Fruit fly (Drosophila melanogaster) whole organism, wandering third instar larva: ENCODE data around the gene slp2.

ENCODE experiments used
- Abd-B ChIP-seq: fragments of >200 bp; optimal IDR thresholded peaks from 2 replicates; lab custom pipeline; 2017; ENCODE audit warnings: missing biosample characterization, missing genetic modification characterization
- CG32264 ChIP-seq: fragments of 200-800 bp; sonication (Bioruptor generic); optimal IDR thresholded peaks from 2 replicates; lab custom pipeline; 2016; ENCODE audit warnings: missing biosample characterization, missing genetic modification characterization
- CG9705 ChIP-seq: fragments of 200-800 bp; sonication (Bioruptor generic); optimal IDR thresholded peaks from 2 replicates; lab custom pipeline; 2018; ENCODE audit warnings: missing biosample characterization, mild to moderate bottlenecking, missing genetic modification characterization
- CrebA ChIP-seq: fragments of 200-800 bp; sonication (Bioruptor generic); optimal IDR thresholded peaks from 2 replicates; lab custom pipeline; 2016; ENCODE audit warnings: missing biosample characterization, mild to moderate bottlenecking, missing genetic modification characterization, borderline replicate concordance
- Dfd ChIP-seq: fragments of >200 bp; optimal IDR thresholded peaks from 2 replicates; lab custom pipeline; 2017; ENCODE audit warnings: missing biosample characterization, missing genetic modification characterization
- Dif ChIP-seq: fragments of 200-275, 200-300 bp; sonication (Bioruptor generic); optimal IDR thresholded peaks from 2 replicates; lab custom pipeline; 2018; ENCODE audit warnings: missing biosample characterization, missing genetic modification characterization; ENCODE audit not compliant: partially characterized antibody
- GATAd ChIP-seq: sonication (Bioruptor generic); optimal IDR thresholded peaks from 2 replicates; lab custom pipeline; 2016; ENCODE audit warnings: missing biosample characterization, missing genetic modification characterization
- HLH106 ChIP-seq: fragments of 200-800 bp; optimal IDR thresholded peaks from 3 replicates; lab custom pipeline; 2019; ENCODE audit warnings: missing biosample characterization, mild to moderate bottlenecking, missing genetic modification characterization, moderate library complexity
- Hnf4 ChIP-seq: fragments of 200-800 bp; sonication (Bioruptor generic); optimal IDR thresholded peaks from 2 replicates; lab custom pipeline; 2016; ENCODE audit warnings: missing biosample characterization, mild to moderate bottlenecking, missing genetic modification characterization
- Hr78 ChIP-seq: fragments of >200 bp; optimal IDR thresholded peaks from 2 replicates; lab custom pipeline; 2017; ENCODE audit warnings: missing biosample characterization, missing genetic modification characterization
- Hr83 ChIP-seq: fragments of 200-300 bp; sonication (Bioruptor generic); optimal IDR thresholded peaks from 2 replicates; lab custom pipeline; 2016; ENCODE audit warnings: missing biosample characterization, mild to moderate bottlenecking, missing genetic modification characterization, moderate library complexity; ENCODE audit not compliant: poor library complexity, severe bottlenecking
- Jra ChIP-seq: sonication (Bioruptor generic); optimal IDR thresholded peaks from 2 replicates; lab custom pipeline; 2016; ENCODE audit warnings: missing biosample characterization, missing genetic modification characterization
- Mio ChIP-seq: sonication (Bioruptor generic); optimal IDR thresholded peaks from 2 replicates; lab custom pipeline; 2016; ENCODE audit warnings: missing biosample characterization, missing genetic modification characterization
- Myc ChIP-seq: fragments of >200 bp; optimal IDR thresholded peaks from 2 replicates; lab custom pipeline; 2017
- N ChIP-seq: fragments of >200 bp; optimal IDR thresholded peaks from 2 replicates; lab custom pipeline; 2018; ENCODE audit warnings: missing biosample characterization, missing external identifiers, missing genetic modification characterization
- OdsH ChIP-seq: fragments of 200-800 bp; sonication (Bioruptor generic); optimal IDR thresholded peaks from 2 replicates; lab custom pipeline; 2016; ENCODE audit warnings: missing biosample characterization, mild to moderate bottlenecking, missing genetic modification characterization
- Rel ChIP-seq, 2 experiments: fragments of 200-800 bp; sonication (Bioruptor generic) in 1 of 2; optimal IDR thresholded peaks; 2 replicates in 1 of 2; 3 replicates in 1 of 2; lab custom pipeline; 2016 to 2019; ENCODE audit warnings: mild to moderate bottlenecking in 2 of 2, missing biosample characterization in 2 of 2, missing genetic modification characterization in 2 of 2, moderate library complexity in 1 of 2
- Sp1 ChIP-seq: fragments of 200-800 bp; sonication (Bioruptor generic); optimal IDR thresholded peaks from 3 replicates; lab custom pipeline; 2019; ENCODE audit warnings: missing biosample characterization, mild to moderate bottlenecking, missing genetic modification characterization, moderate library complexity
- Vsx2 ChIP-seq: fragments of 200-300, 225-300 bp; sonication (Bioruptor generic); optimal IDR thresholded peaks from 2 replicates; lab custom pipeline; 2018; ENCODE audit warnings: missing biosample characterization, missing genetic modification characterization; ENCODE audit not compliant: partially characterized antibody
- br ChIP-seq: fragments of 200-800 bp; sonication (Bioruptor generic); optimal IDR thresholded peaks from 2 replicates; lab custom pipeline; 2016; ENCODE audit warnings: missing biosample characterization, missing genetic modification characterization
- brk ChIP-seq: fragments of 200-800 bp; sonication (Bioruptor generic); optimal IDR thresholded peaks from 2 replicates; lab custom pipeline; 2016; ENCODE audit warnings: missing biosample characterization, mild to moderate bottlenecking, missing genetic modification characterization
- dl ChIP-seq, 2 experiments: fragments of 175-275, 200-275 bp in 1 of 2; fragments of 200-275 bp in 1 of 2; sonication (Bioruptor generic); optimal IDR thresholded peaks; lab custom pipeline; 2018; ENCODE audit warnings: mild to moderate bottlenecking in 2 of 2, missing biosample characterization in 2 of 2, missing genetic modification characterization in 2 of 2, moderate library complexity in 2 of 2; ENCODE audit not compliant: partially characterized antibody in 2 of 2, insufficient read depth in 1 of 2
- dmrt93B ChIP-seq: fragments of 200-800 bp; sonication (Bioruptor generic); optimal IDR thresholded peaks from 2 replicates; lab custom pipeline; 2018; ENCODE audit warnings: missing biosample characterization, mild to moderate bottlenecking, missing genetic modification characterization
- dsf ChIP-seq: sonication (Bioruptor generic); optimal IDR thresholded peaks from 2 replicates; lab custom pipeline; 2016; ENCODE audit warnings: missing biosample characterization, missing genetic modification characterization, borderline replicate concordance
- ey ChIP-seq: fragments of 200-800 bp; sonication (Bioruptor generic); optimal IDR thresholded peaks from 2 replicates; lab custom pipeline; 2016; ENCODE audit warnings: missing biosample characterization, missing genetic modification characterization
- foxo ChIP-seq, 2 experiments: fragments of 200-800 bp; sonication (Bioruptor generic); optimal IDR thresholded peaks; 2 replicates in 1 of 2; 3 replicates in 1 of 2; lab custom pipeline; 2016 to 2017; ENCODE audit warnings: missing biosample characterization in 2 of 2, missing genetic modification characterization in 2 of 2
- fru ChIP-seq: fragments of 200-800 bp; sonication (Bioruptor generic); optimal IDR thresholded peaks from 3 replicates; lab custom pipeline; 2016; ENCODE audit warnings: missing biosample characterization, mild to moderate bottlenecking, missing genetic modification characterization
- h ChIP-seq: fragments of 200-800 bp; sonication (Bioruptor generic); optimal IDR thresholded peaks from 3 replicates; lab custom pipeline; 2016; ENCODE audit warnings: missing biosample characterization, mild to moderate bottlenecking, missing genetic modification characterization
- jim ChIP-seq: fragments of 175-275, 200-325 bp; sonication (Bioruptor generic); optimal IDR thresholded peaks from 2 replicates; lab custom pipeline; 2016; ENCODE audit warnings: missing biosample characterization, mild to moderate bottlenecking, missing genetic modification characterization
- lola ChIP-seq: fragments of >200 bp; optimal IDR thresholded peaks from 2 replicates; lab custom pipeline; 2017; ENCODE audit warnings: missing biosample characterization, missing genetic modification characterization
- pan ChIP-seq: fragments of >200 bp; optimal IDR thresholded peaks from 2 replicates; lab custom pipeline; 2017
- psq ChIP-seq: fragments of 200-800 bp; sonication (Bioruptor generic); optimal IDR thresholded peaks from 3 replicates; lab custom pipeline; 2017; ENCODE audit warnings: missing biosample characterization, mild to moderate bottlenecking, missing genetic modification characterization, moderate library complexity
- rgr ChIP-seq: fragments of 200-800 bp; sonication (Bioruptor generic); optimal IDR thresholded peaks from 3 replicates; lab custom pipeline; 2016; ENCODE audit warnings: missing biosample characterization, mild to moderate bottlenecking, missing genetic modification characterization
- sage ChIP-seq: fragments of 200-800 bp; sonication (Bioruptor generic); optimal IDR thresholded peaks from 2 replicates; lab custom pipeline; 2016; ENCODE audit warnings: missing biosample characterization, mild to moderate bottlenecking, missing genetic modification characterization
- sv ChIP-seq: fragments of 200-800 bp; sonication (Bioruptor generic); optimal IDR thresholded peaks from 3 replicates; lab custom pipeline; 2016; ENCODE audit warnings: missing biosample characterization, missing genetic modification characterization
- tai ChIP-seq: sonication (Bioruptor generic); optimal IDR thresholded peaks from 2 replicates; lab custom pipeline; 2016; ENCODE audit warnings: missing biosample characterization, missing genetic modification characterization
- usp ChIP-seq: fragments of >200 bp; optimal IDR thresholded peaks from 2 replicates; lab custom pipeline; 2017; ENCODE audit warnings: missing biosample characterization, missing genetic modification characterization
- woc ChIP-seq: sonication (Bioruptor generic); optimal IDR thresholded peaks from 2 replicates; lab custom pipeline; 2016; ENCODE audit warnings: missing biosample characterization, mild to moderate bottlenecking, missing genetic modification characterization

Gene slp2

dm6 chr2L:3881164-3881563 is 44.5 kb downstream of the slp2 start:
- TF ChIP-seq Myc (lab: Kevin White, UChicago) (no peak), dmrt93B (GFP tag; lab: Kevin White, UChicago) (no peak), fru (GFP tag; lab: Kevin White, UChicago) (peak; percentile 10), lola (GFP tag; lab: Kevin White, UChicago) (no peak), N (no peak), ey (GFP tag; lab: Kevin White, UChicago) (peak; percentile 39), dl (GFP tag; optimal IDR thresholded peaks at IDR 0.05; lab: Kevin White, UChicago; ENCODE audit: insufficient read depth in 1 of 2, partially characterized antibody in 2 of 2) (no peak), Hnf4 (peak; percentile 20), OdsH (no peak), Abd-B (no peak), br (peak; percentile 8), Jra (GFP tag; lab: Kevin White, UChicago) (no peak), dsf (no peak), Sp1 (GFP tag; lab: Kevin White, UChicago) (peak; percentile 10)

- peak; percentile 66 for TF ChIP-seq rgr (GFP tag; lab: Kevin White, UChicago)
- no peak for TF ChIP-seq Abd-B
- TF ChIP-seq br, result peak; percentile 59
- TF ChIP-seq Vsx2 (GFP tag; lab: Kevin White, UChicago), result no peak
- peak; percentile 26 for TF ChIP-seq OdsH
- TF ChIP-seq dl (GFP tag; optimal IDR thresholded peaks at IDR 0.05; lab: Kevin White, UChicago; ENCODE audit: insufficient read depth in 1 of 2, partially characterized antibody in 2 of 2), result no peak
- TF ChIP-seq tai, result peak; percentile 44
- no peak for TF ChIP-seq CG9705
- peak; percentile 64 for TF ChIP-seq ey (GFP tag; lab: Kevin White, UChicago)
- no peak for TF ChIP-seq Dfd
- no peak for TF ChIP-seq Dif (GFP tag; lab: Kevin White, UChicago)
- peak; percentile 52 for TF ChIP-seq Sp1 (GFP tag; lab: Kevin White, UChicago)
- peak in 1 of 2 experiments; percentile 58 for TF ChIP-seq foxo (GFP tag; optimal IDR thresholded peaks at IDR 0.05; lab: Kevin White, UChicago)
- no peak for TF ChIP-seq CG32264 (GFP tag; lab: Kevin White, UChicago)
- no peak for TF ChIP-seq Myc (lab: Kevin White, UChicago)
- TF ChIP-seq dsf, result no peak
- no peak for TF ChIP-seq pan (lab: Kevin White, UChicago)
- no peak for TF ChIP-seq Rel (GFP tag; optimal IDR thresholded peaks at IDR 0.05; lab: Kevin White, UChicago)
- no peak for TF ChIP-seq Rel (tag; optimal IDR thresholded peaks at IDR 0.05; lab: Kevin White, UChicago)
- TF ChIP-seq N, result no peak
- no peak for TF ChIP-seq CrebA (GFP tag; lab: Kevin White, UChicago)
- TF ChIP-seq usp (GFP tag; lab: Kevin White, UChicago), result no peak
- peak; percentile 57 for TF ChIP-seq h (GFP tag; lab: Kevin White, UChicago)
- peak; percentile 41 for TF ChIP-seq psq (GFP tag; lab: Kevin White, UChicago)
- TF ChIP-seq dmrt93B (GFP tag; lab: Kevin White, UChicago), result peak; percentile 37
- TF ChIP-seq sage (GFP tag; lab: Kevin White, UChicago), result no peak
- no peak for TF ChIP-seq Hr83 (GFP tag; lab: Kevin White, UChicago)
- TF ChIP-seq jim (GFP tag; lab: Kevin White, UChicago), result no peak
- no peak for TF ChIP-seq Mio (GFP tag; lab: Kevin White, UChicago)
- no peak for TF ChIP-seq Hr78 (GFP tag; lab: Kevin White, UChicago)
- no peak for TF ChIP-seq lola (GFP tag; lab: Kevin White, UChicago)
- peak; percentile 45 for TF ChIP-seq HLH106
- no peak for TF ChIP-seq Jra (GFP tag; lab: Kevin White, UChicago)
- no peak for TF ChIP-seq sv (GFP tag; lab: Kevin White, UChicago)
- no peak for TF ChIP-seq brk
- peak; percentile 64 for TF ChIP-seq fru (GFP tag; lab: Kevin White, UChicago)
- no peak for TF ChIP-seq GATAd (GFP tag; lab: Kevin White, UChicago)
- peak; percentile 15 for TF ChIP-seq woc (GFP tag; lab: Kevin White, UChicago)
- TF ChIP-seq Hnf4, result peak; percentile 51
Observed at dm6 chr2L:3882172-3882571, 45.5 kb downstream of the slp2 start.
